Worm (Caenorhabditis elegans): ENCODE results near the gene fbxa-36.

The fbxa-36 gene

DNA sequence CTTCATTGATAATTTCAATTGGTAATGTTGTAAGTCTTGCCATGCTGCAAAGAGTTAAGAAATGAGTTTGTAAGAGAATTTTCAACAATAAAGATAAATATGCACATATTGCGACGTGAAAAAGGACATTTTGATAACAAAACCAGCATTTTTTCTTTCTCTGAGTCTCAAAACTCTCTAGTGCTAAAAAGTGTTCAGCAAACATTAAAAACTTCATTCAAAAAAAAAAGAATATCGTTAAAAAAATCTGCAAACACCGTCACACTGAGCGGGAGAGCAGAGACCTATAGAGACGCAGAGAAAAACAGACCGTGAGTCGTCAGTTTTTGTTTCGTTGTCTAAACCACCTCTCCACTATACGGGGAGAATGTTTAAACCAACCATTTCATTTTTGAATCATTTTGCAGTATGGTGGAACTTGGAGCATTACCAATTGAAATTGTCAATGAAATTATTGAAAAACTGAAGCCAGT is 43.9 kb downstream of the fbxa-36 start, which contains the start of the genes fbxa-76 and fbxa-77:
Gene fbxa-76, minus strand, starts transcription at position 51 of the 473 bp plus-strand sequence.
Gene fbxa-77, plus strand, starts transcription at position 365 of the 473 bp plus-strand sequence.
- no peak for TF ChIP-seq med-1 (GFP tag; optimal IDR thresholded peaks at IDR 0.05; ENCODE audit: insufficient read depth)
- TF ChIP-seq tab-1 (GFP tag; IDR thresholded peaks at IDR 0.05): no peak
- no peak for TF ChIP-seq T22C8.4 (GFP tag; IDR thresholded peaks at IDR 0.05)
- no peak for TF ChIP-seq flt-1 (GFP tag; IDR thresholded peaks at IDR 0.05)
- TF ChIP-seq ref-1 (GFP tag; conservative IDR thresholded peaks at IDR 0.05): no peak
- no peak for TF ChIP-seq ztf-23 (GFP tag; IDR thresholded peaks at IDR 0.05)
- TF ChIP-seq ztf-29 (GFP tag; IDR thresholded peaks at IDR 0.05): no peak
- no peak for TF ChIP-seq cog-1 (tag; optimal IDR thresholded peaks at IDR 0.05)
- TF ChIP-seq klf-2 (GFP tag; conservative IDR thresholded peaks at IDR 0.05): no peak

ce11 chrIII:1248335-1248734 is 44.7 kb downstream of the fbxa-36 start:
- TF ChIP-seq cog-1 (tag; optimal IDR thresholded peaks at IDR 0.05): no peak
- TF ChIP-seq ref-1 (GFP tag; conservative IDR thresholded peaks at IDR 0.05): no peak
- no peak for TF ChIP-seq klf-2 (GFP tag; conservative IDR thresholded peaks at IDR 0.05)
- TF ChIP-seq tab-1 (GFP tag; IDR thresholded peaks at IDR 0.05): no peak
- no peak for TF ChIP-seq med-1 (GFP tag; optimal IDR thresholded peaks at IDR 0.05; ENCODE audit: insufficient read depth)
- TF ChIP-seq ztf-29 (GFP tag; IDR thresholded peaks at IDR 0.05): no peak
- no peak for TF ChIP-seq ztf-23 (GFP tag; IDR thresholded peaks at IDR 0.05)
- TF ChIP-seq T22C8.4 (GFP tag; IDR thresholded peaks at IDR 0.05): no peak
- TF ChIP-seq flt-1 (GFP tag; IDR thresholded peaks at IDR 0.05): no peak

DNA sequence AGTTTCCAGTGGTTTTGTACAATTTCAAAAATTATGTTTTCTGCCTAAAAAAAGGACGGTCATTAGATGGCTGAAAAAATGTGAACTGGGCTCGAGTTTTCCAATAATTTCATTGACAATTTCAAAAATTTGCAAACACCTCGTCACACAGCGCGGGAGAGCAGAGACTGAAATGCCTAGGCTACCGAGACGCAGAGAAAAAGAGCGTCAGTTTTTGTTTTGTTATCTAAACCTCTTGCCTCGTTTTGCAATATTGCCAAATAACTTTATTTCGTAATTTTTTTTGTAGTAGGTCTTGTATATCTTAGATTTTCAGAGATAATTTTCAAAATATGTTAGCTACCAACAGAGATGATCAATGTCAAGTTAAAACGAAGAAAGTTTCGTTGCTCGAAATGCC is 49.8 kb downstream of the fbxa-36 start, which contains the start of gene fbxa-63:
Gene fbxa-63, plus strand, starts transcription at position 310 of the 400 bp plus-strand sequence.
- TF ChIP-seq cog-1 (tag; optimal IDR thresholded peaks at IDR 0.05) (no peak), tab-1 (GFP tag; IDR thresholded peaks at IDR 0.05) (no peak), ztf-23 (GFP tag; IDR thresholded peaks at IDR 0.05) (no peak), ztf-29 (GFP tag; IDR thresholded peaks at IDR 0.05) (no peak), ref-1 (GFP tag; conservative IDR thresholded peaks at IDR 0.05) (no peak), klf-2 (GFP tag; conservative IDR thresholded peaks at IDR 0.05) (no peak), med-1 (GFP tag; optimal IDR thresholded peaks at IDR 0.05; ENCODE audit: insufficient read depth) (no peak), flt-1 (GFP tag; IDR thresholded peaks at IDR 0.05) (no peak), T22C8.4 (GFP tag; IDR thresholded peaks at IDR 0.05) (no peak)

Data from whole organism, midembryonic.